Worm (Caenorhabditis elegans) whole organism, L2 larva: ENCODE data around the gene B0310.2.

ENCODE experiments used
- R02D3.7 ChIP-seq: fragments of 150-350 bp; optimal IDR thresholded peaks from 2 replicates; lab custom pipeline; 2014; ENCODE audit warnings: missing biosample characterization, missing genetic modification characterization
- aly-2 ChIP-seq: fragments of 150-350 bp; optimal IDR thresholded peaks from 2 replicates; lab custom pipeline; 2014; ENCODE audit warnings: missing biosample characterization, missing genetic modification characterization
- ama-1 ChIP-seq: fragments of 150-350 bp; optimal IDR thresholded peaks from 2 replicates; lab custom pipeline; 2018; ENCODE audit warnings: inconsistent platforms
- mdl-1 ChIP-seq, 2 experiments: fragments of 150-350 bp in 1 of 2; sonication (generic microtip) in 1 of 2; optimal IDR thresholded peaks; 2 replicates each; lab custom pipeline; 2017; ENCODE audit warnings: missing biosample characterization in 2 of 2, missing genetic modification characterization in 2 of 2
- nhr-129 ChIP-seq: fragments of 150-350 bp; optimal IDR thresholded peaks from 2 replicates; lab custom pipeline; 2014; ENCODE audit warnings: missing biosample characterization, missing genetic modification characterization
- nhr-6 ChIP-seq: fragments of 150-350 bp; optimal IDR thresholded peaks from 2 replicates; lab custom pipeline; 2014; ENCODE audit warnings: missing biosample characterization, missing genetic modification characterization
- sem-4 ChIP-seq: fragments of 150-350 bp; optimal IDR thresholded peaks from 2 replicates; lab custom pipeline; 2014; ENCODE audit warnings: missing biosample characterization, missing genetic modification reagents, missing genetic modification characterization
- ztf-1 ChIP-seq: fragments of 200-800 bp; sonication (Bioruptor generic); conservative IDR thresholded peaks from 2 replicates; pipeline ENCODE4 v1.3.6; 2022; ENCODE audit warnings: missing genetic modification characterization, missing compliant biosample characterization

DNA sequence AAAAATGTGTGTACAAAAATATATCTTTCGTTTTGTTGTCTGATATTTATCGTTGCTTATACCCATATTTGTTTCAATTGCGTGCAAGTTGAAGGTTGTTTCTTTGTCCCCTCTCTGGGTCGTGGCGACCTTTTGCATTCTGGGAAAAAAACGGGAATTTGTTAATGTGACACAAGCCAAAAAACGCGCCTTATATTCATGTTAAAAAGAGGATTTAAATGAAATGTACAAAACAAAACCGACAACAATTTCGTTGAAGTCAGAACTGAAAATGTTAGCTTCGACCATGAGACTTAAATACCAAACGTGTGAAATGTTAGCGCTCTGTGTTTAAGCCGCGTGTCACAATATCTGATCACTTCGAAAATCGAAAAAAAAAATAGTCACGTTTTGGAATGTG is 17.8 kb upstream of the B0310.2 start:
- TF ChIP-seq ama-1 (lab: Kevin White, UChicago) (no peak), ztf-1 (no peak), mdl-1 (tag; optimal IDR thresholded peaks at IDR 0.05; lab: Kevin White, UChicago) (no peak), sem-4 (tag; lab: Kevin White, UChicago) (no peak), nhr-6 (no peak), nhr-129 (tag; lab: Kevin White, UChicago) (no peak), R02D3.7 (no peak), aly-2 (tag; lab: Kevin White, UChicago) (no peak)
